Worm (Caenorhabditis elegans) whole organism, L2 larva: Measurements from ENCODE around the gene Y61A9LA.4.
A peak's percentile ranks its signal among the peaks of the same experiment; 100 is the strongest.

Experiments
- C34F6.9 ChIP-seq: fragments of 150-350 bp; optimal IDR thresholded peaks from 2 replicates; lab custom pipeline; 2014; ENCODE audit warnings: missing biosample characterization, missing genetic modification characterization
- F13H6.1 ChIP-seq: sonication (generic microtip); optimal IDR thresholded peaks from 2 replicates; lab custom pipeline; 2016; ENCODE audit warnings: missing genetic modification characterization, missing compliant biosample characterization
- ZK546.5 ChIP-seq: sonication (generic microtip); optimal IDR thresholded peaks from 2 replicates; lab custom pipeline; 2017; ENCODE audit warnings: missing biosample characterization, missing genetic modification characterization
- alr-1 ChIP-seq: fragments of 150-350 bp; optimal IDR thresholded peaks from 2 replicates; lab custom pipeline; 2014; ENCODE audit warnings: missing biosample characterization, missing genetic modification characterization
- aly-2 ChIP-seq: fragments of 150-350 bp; optimal IDR thresholded peaks from 2 replicates; lab custom pipeline; 2014; ENCODE audit warnings: missing biosample characterization, missing genetic modification characterization
- ama-1 ChIP-seq: fragments of 150-350 bp; optimal IDR thresholded peaks from 2 replicates; lab custom pipeline; 2018; ENCODE audit warnings: inconsistent platforms
- ceh-16 ChIP-seq: fragments of 150-350 bp; optimal IDR thresholded peaks from 2 replicates; lab custom pipeline; 2014; ENCODE audit warnings: missing biosample characterization, missing genetic modification characterization
- ceh-82 ChIP-seq: fragments of 150-350 bp; optimal IDR thresholded peaks from 2 replicates; lab custom pipeline; 2014; ENCODE audit warnings: missing biosample characterization, missing genetic modification characterization
- egl-27 ChIP-seq: sonication (generic microtip); optimal IDR thresholded peaks from 3 replicates; lab custom pipeline; 2017; ENCODE audit warnings: missing biosample characterization, missing genetic modification reagents, missing genetic modification characterization
- elt-1 ChIP-seq: fragments of 150-350 bp; optimal IDR thresholded peaks from 2 replicates; lab custom pipeline; 2014; ENCODE audit warnings: missing biosample characterization, missing genetic modification characterization
- elt-3 ChIP-seq: sonication (generic microtip); optimal IDR thresholded peaks from 2 replicates; lab custom pipeline; 2017; ENCODE audit warnings: missing biosample characterization, missing genetic modification characterization
- fos-1 ChIP-seq: fragments of 150-350 bp; optimal IDR thresholded peaks from 2 replicates; lab custom pipeline; 2014; ENCODE audit warnings: missing biosample characterization, missing genetic modification characterization
- gmeb-1 ChIP-seq: fragments of 150-350 bp; optimal IDR thresholded peaks from 2 replicates; lab custom pipeline; 2014; ENCODE audit warnings: missing biosample characterization, missing genetic modification characterization
- lin-11 ChIP-seq: fragments of 150-350 bp; sonication (generic microtip); optimal IDR thresholded peaks from 2 replicates; lab custom pipeline; 2014; ENCODE audit warnings: missing biosample characterization, missing genetic modification characterization, inconsistent platforms, mixed read lengths
- lin-13 ChIP-seq: fragments of 150-350 bp; optimal IDR thresholded peaks from 2 replicates; lab custom pipeline; 2014; ENCODE audit warnings: missing biosample characterization, missing genetic modification reagents, missing genetic modification characterization
- lin-39 ChIP-seq: fragments of 150-350 bp; optimal IDR thresholded peaks from 2 replicates; lab custom pipeline; 2014; ENCODE audit warnings: missing biosample characterization, missing genetic modification reagents, missing genetic modification characterization
- lsy-2 ChIP-seq, 2 experiments: fragments of 150-350 bp in 1 of 2; sonication (generic microtip) in 1 of 2; optimal IDR thresholded peaks; 2 replicates each; lab custom pipeline; 2014 to 2017; ENCODE audit warnings: missing biosample characterization in 2 of 2, missing genetic modification characterization in 2 of 2
- mbf-1 ChIP-seq: sonication (generic microtip); optimal IDR thresholded peaks from 2 replicates; lab custom pipeline; 2017; ENCODE audit warnings: missing biosample characterization, missing genetic modification characterization
- nhr-11 ChIP-seq: fragments of 150-350 bp; optimal IDR thresholded peaks from 2 replicates; lab custom pipeline; 2014; ENCODE audit warnings: missing biosample characterization, missing genetic modification characterization
- nhr-129 ChIP-seq: fragments of 150-350 bp; optimal IDR thresholded peaks from 2 replicates; lab custom pipeline; 2014; ENCODE audit warnings: missing biosample characterization, missing genetic modification characterization
- nhr-21 ChIP-seq: fragments of 150-350 bp; optimal IDR thresholded peaks from 2 replicates; lab custom pipeline; 2014; ENCODE audit warnings: missing biosample characterization, missing genetic modification characterization
- nhr-23 ChIP-seq: fragments of 150-350 bp; optimal IDR thresholded peaks from 2 replicates; lab custom pipeline; 2014; ENCODE audit warnings: missing biosample characterization, missing genetic modification reagents, missing genetic modification characterization
- nhr-237 ChIP-seq: fragments of 150-350 bp; optimal IDR thresholded peaks from 2 replicates; lab custom pipeline; 2014; ENCODE audit warnings: missing biosample characterization, missing genetic modification characterization
- nhr-25 ChIP-seq: fragments of 150-350 bp; sonication (generic microtip); optimal IDR thresholded peaks from 3 replicates; lab custom pipeline; 2014; ENCODE audit warnings: missing biosample characterization, missing genetic modification characterization
- nhr-77 ChIP-seq: fragments of 150-350 bp; optimal IDR thresholded peaks from 2 replicates; lab custom pipeline; 2014; ENCODE audit warnings: missing biosample characterization, missing genetic modification characterization
- sem-4 ChIP-seq: fragments of 150-350 bp; optimal IDR thresholded peaks from 2 replicates; lab custom pipeline; 2014; ENCODE audit warnings: missing biosample characterization, missing genetic modification reagents, missing genetic modification characterization
- skn-1 ChIP-seq: sonication (generic microtip); optimal IDR thresholded peaks from 2 replicates; lab custom pipeline; 2017; ENCODE audit warnings: missing biosample characterization, missing genetic modification characterization
- sma-3 ChIP-seq: sonication (generic microtip); optimal IDR thresholded peaks from 2 replicates; lab custom pipeline; 2016; ENCODE audit warnings: missing genetic modification reagents, missing genetic modification characterization, missing compliant biosample characterization
- sma-9 ChIP-seq, 2 experiments: fragments of 150-350 bp in 1 of 2; sonication (generic microtip) in 1 of 2; optimal IDR thresholded peaks; 2 replicates each; lab custom pipeline; 2014 to 2016; ENCODE audit warnings: missing genetic modification characterization in 2 of 2, mild to moderate bottlenecking in 1 of 2, missing biosample characterization in 1 of 2, missing compliant biosample characterization in 1 of 2, missing genetic modification reagents in 1 of 2, moderate library complexity in 1 of 2
- snpc-4 ChIP-seq: fragments of 150-350 bp; optimal IDR thresholded peaks from 2 replicates; lab custom pipeline; 2014; ENCODE audit warnings: missing biosample characterization, missing genetic modification characterization
- unc-39 ChIP-seq: fragments of 150-350 bp; optimal IDR thresholded peaks from 2 replicates; lab custom pipeline; 2014; ENCODE audit warnings: missing biosample characterization, missing genetic modification characterization
- unc-55 ChIP-seq: fragments of 150-350 bp; sonication (generic microtip); optimal IDR thresholded peaks from 3 replicates; lab custom pipeline; 2014; ENCODE audit warnings: missing biosample characterization, missing genetic modification reagents, missing genetic modification characterization
- ztf-1 ChIP-seq: fragments of 200-800 bp; sonication (Bioruptor generic); conservative IDR thresholded peaks from 2 replicates; pipeline ENCODE4 v1.3.6; 2022; ENCODE audit warnings: missing genetic modification characterization, missing compliant biosample characterization
- ztf-11 ChIP-seq: sonication (generic microtip); optimal IDR thresholded peaks from 2 replicates; lab custom pipeline; 2017; ENCODE audit warnings: missing biosample characterization, missing genetic modification characterization
- ztf-4 ChIP-seq: fragments of 150-350 bp; optimal IDR thresholded peaks from 2 replicates; lab custom pipeline; 2014; ENCODE audit warnings: missing biosample characterization, missing genetic modification characterization

Gene Y61A9LA.4

ce11 chrV:4525512-4525911 lies 35.0 kb upstream of the Y61A9LA.4 start:
- no peak for TF ChIP-seq alr-1 (tag; lab: Kevin White, UChicago)
- TF ChIP-seq ceh-82 (tag; lab: Kevin White, UChicago) = no peak
- TF ChIP-seq ama-1 (lab: Kevin White, UChicago) = no peak
- TF ChIP-seq sma-3 (GFP tag; lab: Kevin White, UChicago) = no peak
- no peak for TF ChIP-seq nhr-129
- no peak for TF ChIP-seq unc-55
- no peak for TF ChIP-seq elt-1 (tag; lab: Kevin White, UChicago)
- TF ChIP-seq lsy-2 (tag; optimal IDR thresholded peaks at IDR 0.05; lab: Kevin White, UChicago) = no peak
- TF ChIP-seq skn-1 (tag; lab: Kevin White, UChicago) = no peak
- no peak for TF ChIP-seq ztf-11 (tag; lab: Kevin White, UChicago)
- no peak for TF ChIP-seq lin-13 (GFP tag; lab: Kevin White, UChicago)
- no peak for TF ChIP-seq ztf-4 (tag; lab: Kevin White, UChicago)
- TF ChIP-seq nhr-11 (tag; lab: Kevin White, UChicago) = no peak
- no peak for TF ChIP-seq C34F6.9 (tag; lab: Kevin White, UChicago)
- no peak for TF ChIP-seq nhr-237 (tag; lab: Kevin White, UChicago)
- TF ChIP-seq nhr-25 (tag; lab: Kevin White, UChicago) = no peak

ce11 chrV:4526801-4527425 lies 33.6 kb upstream of the Y61A9LA.4 start:
- peak; percentile 7 for TF ChIP-seq unc-55
- TF ChIP-seq C34F6.9 (tag; lab: Kevin White, UChicago) = peak; percentile 3
- TF ChIP-seq F13H6.1 (tag; lab: Kevin White, UChicago) = peak; percentile 2
- peak in 1 of 2 experiments; percentile 10 for TF ChIP-seq lsy-2 (tag; optimal IDR thresholded peaks at IDR 0.05; lab: Kevin White, UChicago)
- TF ChIP-seq nhr-77 (tag; lab: Kevin White, UChicago) = no peak
- no peak for TF ChIP-seq sem-4 (tag; lab: Kevin White, UChicago)

ce11 chrV:4527934-4528333 lies 32.6 kb upstream of the Y61A9LA.4 start:
- TF ChIP-seq nhr-21 = no peak
- no peak for TF ChIP-seq nhr-23 (tag; lab: Kevin White, UChicago)
- no peak for TF ChIP-seq lin-11 (tag; lab: Kevin White, UChicago)
- no peak for TF ChIP-seq nhr-237 (tag; lab: Kevin White, UChicago)
- TF ChIP-seq ztf-4 (tag; lab: Kevin White, UChicago) = no peak
- TF ChIP-seq sma-3 (GFP tag; lab: Kevin White, UChicago) = no peak
- TF ChIP-seq lin-39 (tag; lab: Kevin White, UChicago) = no peak
- no peak for TF ChIP-seq nhr-11 (tag; lab: Kevin White, UChicago)
- no peak for TF ChIP-seq aly-2 (tag; lab: Kevin White, UChicago)
- no peak for TF ChIP-seq gmeb-1
- no peak for TF ChIP-seq nhr-129
- no peak for TF ChIP-seq egl-27 (tag; lab: Kevin White, UChicago)
- no peak for TF ChIP-seq fos-1 (tag; lab: Kevin White, UChicago)
- TF ChIP-seq lin-13 (GFP tag; lab: Kevin White, UChicago) = no peak
- TF ChIP-seq, all 48 proteins: peak for 0

- TF ChIP-seq egl-27 (tag; lab: Kevin White, UChicago) (no peak), lsy-2 (tag; optimal IDR thresholded peaks at IDR 0.05; lab: Kevin White, UChicago) (no peak)
Measured at ce11 chrV:4535736-4536135, 24.8 kb upstream of the Y61A9LA.4 start.

- TF ChIP-seq lsy-2 (tag; optimal IDR thresholded peaks at IDR 0.05; lab: Kevin White, UChicago) (no peak), elt-3 (tag; lab: Kevin White, UChicago) (no peak), skn-1 (tag; lab: Kevin White, UChicago) (no peak), ztf-1 (no peak), sma-9 (GFP tag; optimal IDR thresholded peaks at IDR 0.05; lab: Kevin White, UChicago) (no peak), sma-9 (tag; optimal IDR thresholded peaks at IDR 0.05; lab: Kevin White, UChicago) (no peak), mbf-1 (no peak), aly-2 (tag; lab: Kevin White, UChicago) (no peak), unc-55 (no peak), unc-39 (tag; lab: Kevin White, UChicago) (no peak), nhr-237 (tag; lab: Kevin White, UChicago) (no peak), ZK546.5 (tag; lab: Kevin White, UChicago) (no peak), snpc-4 (tag; lab: Kevin White, UChicago) (no peak), fos-1 (tag; lab: Kevin White, UChicago) (no peak), ama-1 (lab: Kevin White, UChicago) (no peak), C34F6.9 (tag; lab: Kevin White, UChicago) (no peak), egl-27 (tag; lab: Kevin White, UChicago) (no peak), lin-13 (GFP tag; lab: Kevin White, UChicago) (no peak), ceh-16 (no peak)
Measured at ce11 chrV:4539855-4540254, 20.7 kb upstream of the Y61A9LA.4 start.
